Worm (Caenorhabditis elegans) whole organism, L2 larva: ENCODE results near the gene nceh-1.

Source experiments
- C34F6.9 ChIP-seq: fragments of 150-350 bp; optimal IDR thresholded peaks from 2 replicates; lab custom pipeline; 2014; ENCODE audit warnings: missing biosample characterization, missing genetic modification characterization
- F13H6.1 ChIP-seq: sonication (generic microtip); optimal IDR thresholded peaks from 2 replicates; lab custom pipeline; 2016; ENCODE audit warnings: missing genetic modification characterization, missing compliant biosample characterization
- R02D3.7 ChIP-seq: fragments of 150-350 bp; optimal IDR thresholded peaks from 2 replicates; lab custom pipeline; 2014; ENCODE audit warnings: missing biosample characterization, missing genetic modification characterization
- Y55F3AM.14 ChIP-seq: fragments of 200-800 bp; sonication (Bioruptor generic); optimal IDR thresholded peaks from 2 replicates; lab custom pipeline; 2018; ENCODE audit warnings: mild to moderate bottlenecking, missing genetic modification characterization, missing compliant biosample characterization
- alr-1 ChIP-seq: fragments of 150-350 bp; optimal IDR thresholded peaks from 2 replicates; lab custom pipeline; 2014; ENCODE audit warnings: missing biosample characterization, missing genetic modification characterization
- aly-2 ChIP-seq: fragments of 150-350 bp; optimal IDR thresholded peaks from 2 replicates; lab custom pipeline; 2014; ENCODE audit warnings: missing biosample characterization, missing genetic modification characterization
- ama-1 ChIP-seq: fragments of 150-350 bp; optimal IDR thresholded peaks from 2 replicates; lab custom pipeline; 2018; ENCODE audit warnings: inconsistent platforms
- ceh-82 ChIP-seq: fragments of 150-350 bp; optimal IDR thresholded peaks from 2 replicates; lab custom pipeline; 2014; ENCODE audit warnings: missing biosample characterization, missing genetic modification characterization
- crh-2 ChIP-seq: sonication (generic microtip); optimal IDR thresholded peaks from 2 replicates; lab custom pipeline; 2017; ENCODE audit warnings: missing biosample characterization, missing genetic modification characterization
- egl-27 ChIP-seq: sonication (generic microtip); optimal IDR thresholded peaks from 3 replicates; lab custom pipeline; 2017; ENCODE audit warnings: missing biosample characterization, missing genetic modification reagents, missing genetic modification characterization
- elt-1 ChIP-seq: fragments of 150-350 bp; optimal IDR thresholded peaks from 2 replicates; lab custom pipeline; 2014; ENCODE audit warnings: missing biosample characterization, missing genetic modification characterization
- elt-3 ChIP-seq: sonication (generic microtip); optimal IDR thresholded peaks from 2 replicates; lab custom pipeline; 2017; ENCODE audit warnings: missing biosample characterization, missing genetic modification characterization
- fos-1 ChIP-seq: fragments of 150-350 bp; optimal IDR thresholded peaks from 2 replicates; lab custom pipeline; 2014; ENCODE audit warnings: missing biosample characterization, missing genetic modification characterization
- gmeb-1 ChIP-seq: fragments of 150-350 bp; optimal IDR thresholded peaks from 2 replicates; lab custom pipeline; 2014; ENCODE audit warnings: missing biosample characterization, missing genetic modification characterization
- lin-11 ChIP-seq: fragments of 150-350 bp; sonication (generic microtip); optimal IDR thresholded peaks from 2 replicates; lab custom pipeline; 2014; ENCODE audit warnings: missing biosample characterization, missing genetic modification characterization, inconsistent platforms, mixed read lengths
- lin-13 ChIP-seq: fragments of 150-350 bp; optimal IDR thresholded peaks from 2 replicates; lab custom pipeline; 2014; ENCODE audit warnings: missing biosample characterization, missing genetic modification reagents, missing genetic modification characterization
- lsy-2 ChIP-seq, 2 experiments: fragments of 150-350 bp in 1 of 2; sonication (generic microtip) in 1 of 2; optimal IDR thresholded peaks; 2 replicates each; lab custom pipeline; 2014 to 2017; ENCODE audit warnings: missing biosample characterization in 2 of 2, missing genetic modification characterization in 2 of 2
- mbf-1 ChIP-seq: sonication (generic microtip); optimal IDR thresholded peaks from 2 replicates; lab custom pipeline; 2017; ENCODE audit warnings: missing biosample characterization, missing genetic modification characterization
- mdl-1 ChIP-seq, 2 experiments: fragments of 150-350 bp in 1 of 2; sonication (generic microtip) in 1 of 2; optimal IDR thresholded peaks; 2 replicates each; lab custom pipeline; 2017; ENCODE audit warnings: missing biosample characterization in 2 of 2, missing genetic modification characterization in 2 of 2
- nhr-21 ChIP-seq: fragments of 150-350 bp; optimal IDR thresholded peaks from 2 replicates; lab custom pipeline; 2014; ENCODE audit warnings: missing biosample characterization, missing genetic modification characterization
- nhr-25 ChIP-seq: fragments of 150-350 bp; sonication (generic microtip); optimal IDR thresholded peaks from 3 replicates; lab custom pipeline; 2014; ENCODE audit warnings: missing biosample characterization, missing genetic modification characterization
- sem-4 ChIP-seq: fragments of 150-350 bp; optimal IDR thresholded peaks from 2 replicates; lab custom pipeline; 2014; ENCODE audit warnings: missing biosample characterization, missing genetic modification reagents, missing genetic modification characterization
- skn-1 ChIP-seq: sonication (generic microtip); optimal IDR thresholded peaks from 2 replicates; lab custom pipeline; 2017; ENCODE audit warnings: missing biosample characterization, missing genetic modification characterization
- sma-3 ChIP-seq: sonication (generic microtip); optimal IDR thresholded peaks from 2 replicates; lab custom pipeline; 2016; ENCODE audit warnings: missing genetic modification reagents, missing genetic modification characterization, missing compliant biosample characterization
- snpc-4 ChIP-seq: fragments of 150-350 bp; optimal IDR thresholded peaks from 2 replicates; lab custom pipeline; 2014; ENCODE audit warnings: missing biosample characterization, missing genetic modification characterization
- unc-55 ChIP-seq: fragments of 150-350 bp; sonication (generic microtip); optimal IDR thresholded peaks from 3 replicates; lab custom pipeline; 2014; ENCODE audit warnings: missing biosample characterization, missing genetic modification reagents, missing genetic modification characterization
- unc-62 ChIP-seq: fragments of 150-350 bp; optimal IDR thresholded peaks from 2 replicates; lab custom pipeline; 2014; ENCODE audit warnings: missing biosample characterization, missing genetic modification reagents, missing genetic modification characterization
- ztf-1 ChIP-seq: fragments of 200-800 bp; sonication (Bioruptor generic); conservative IDR thresholded peaks from 2 replicates; pipeline ENCODE4 v1.3.6; 2022; ENCODE audit warnings: missing genetic modification characterization, missing compliant biosample characterization
- ztf-11 ChIP-seq: sonication (generic microtip); optimal IDR thresholded peaks from 2 replicates; lab custom pipeline; 2017; ENCODE audit warnings: missing biosample characterization, missing genetic modification characterization

nceh-1 gene

DNA sequence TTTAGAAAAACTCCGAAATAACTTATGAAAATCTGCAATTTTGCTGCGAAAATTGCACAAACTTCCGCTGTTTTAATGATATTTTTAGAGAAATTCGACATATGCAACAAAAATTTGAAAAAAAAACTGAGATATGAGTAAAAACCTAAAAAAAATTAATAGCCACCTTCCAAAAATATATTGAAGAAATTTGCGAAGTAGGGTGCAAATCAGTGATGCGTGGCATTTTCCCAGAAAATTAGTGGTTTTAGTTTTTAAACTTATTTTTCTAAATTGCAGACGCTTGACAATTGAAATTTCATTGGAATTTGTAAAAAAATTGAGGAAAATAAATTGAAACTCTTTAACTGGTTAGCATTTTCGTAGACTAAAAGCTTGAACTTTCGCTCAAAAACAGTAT lies 21.6 kb downstream of the nceh-1 start, which contains the start of gene C25F9.13:
Gene C25F9.13 (minus strand): TSS at position 101 of the 400 bp plus-strand sequence.
- no peak for TF ChIP-seq lin-13
- no peak for TF ChIP-seq Y55F3AM.14 (GFP tag; lab: Kevin White, UChicago)
- no peak for TF ChIP-seq sem-4 (tag; lab: Kevin White, UChicago)

DNA sequence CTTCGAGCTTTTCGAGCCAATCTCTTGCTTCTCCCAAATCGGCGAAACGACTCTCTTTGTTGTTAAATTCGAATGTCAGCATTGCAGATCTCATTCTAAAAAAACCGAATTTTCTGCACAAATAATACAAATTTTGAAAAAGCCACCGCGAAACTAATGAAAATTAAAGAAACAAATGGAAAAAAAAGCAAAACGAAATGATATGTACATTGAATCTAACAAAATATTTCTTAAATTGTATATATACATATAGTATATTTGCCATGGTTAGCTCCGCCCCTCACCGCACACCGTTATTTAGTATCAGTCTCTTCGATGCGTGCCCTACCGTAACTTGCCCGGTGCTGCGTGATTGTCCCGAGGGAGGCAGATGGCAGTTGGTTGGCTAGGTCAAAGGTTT lies 23.4 kb downstream of the nceh-1 start, which contains the start of gene srw-86:
Gene srw-86 (minus strand): TSS at position 101 of the 400 bp plus-strand sequence.
- TF ChIP-seq sem-4 (tag; lab: Kevin White, UChicago), result no peak
- TF ChIP-seq ceh-82, result no peak
- no peak for TF ChIP-seq ama-1 (lab: Kevin White, UChicago)
- TF ChIP-seq elt-1 (tag; lab: Kevin White, UChicago), result no peak
- TF ChIP-seq snpc-4 (tag; lab: Kevin White, UChicago), result no peak
- TF ChIP-seq ztf-11 (tag; lab: Kevin White, UChicago), result no peak
- no peak for TF ChIP-seq aly-2 (tag; lab: Kevin White, UChicago)
- TF ChIP-seq alr-1 (tag; lab: Kevin White, UChicago), result no peak
- no peak for TF ChIP-seq nhr-21 (tag; lab: Kevin White, UChicago)
- TF ChIP-seq elt-3 (tag; lab: Kevin White, UChicago), result no peak
- TF ChIP-seq ztf-1 (GFP tag; lab: Robert Waterston, UW), result no peak
- no peak for TF ChIP-seq crh-2 (tag; lab: Kevin White, UChicago)
- TF ChIP-seq F13H6.1 (tag; lab: Kevin White, UChicago), result no peak
- TF ChIP-seq lsy-2 (tag; optimal IDR thresholded peaks at IDR 0.05; lab: Kevin White, UChicago), result no peak
- TF ChIP-seq egl-27, result no peak
- TF ChIP-seq, all 48 proteins: peak for 0

DNA sequence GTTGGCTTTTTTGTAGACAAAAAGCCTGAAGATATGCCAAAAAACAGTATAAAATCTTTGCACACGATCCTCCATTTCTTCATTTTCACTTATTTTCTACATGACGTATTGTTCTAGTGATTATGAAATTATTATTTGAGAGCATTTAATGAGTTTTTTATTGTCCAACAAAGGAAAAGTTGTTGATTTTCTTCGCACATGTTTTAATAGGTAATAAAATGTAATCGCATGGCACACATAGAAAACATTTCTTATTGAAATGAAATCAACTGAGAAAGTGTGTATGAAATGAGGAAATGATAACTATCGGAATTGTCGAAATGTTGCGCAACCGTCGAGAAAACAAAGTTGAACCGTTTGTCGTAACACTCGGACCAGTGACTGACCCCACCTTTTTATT lies 24.2 kb downstream of the nceh-1 start:
- TF ChIP-seq fos-1 (peak; percentile 11), lsy-2 (tag; optimal IDR thresholded peaks at IDR 0.05; lab: Kevin White, UChicago) (no peak)

DNA sequence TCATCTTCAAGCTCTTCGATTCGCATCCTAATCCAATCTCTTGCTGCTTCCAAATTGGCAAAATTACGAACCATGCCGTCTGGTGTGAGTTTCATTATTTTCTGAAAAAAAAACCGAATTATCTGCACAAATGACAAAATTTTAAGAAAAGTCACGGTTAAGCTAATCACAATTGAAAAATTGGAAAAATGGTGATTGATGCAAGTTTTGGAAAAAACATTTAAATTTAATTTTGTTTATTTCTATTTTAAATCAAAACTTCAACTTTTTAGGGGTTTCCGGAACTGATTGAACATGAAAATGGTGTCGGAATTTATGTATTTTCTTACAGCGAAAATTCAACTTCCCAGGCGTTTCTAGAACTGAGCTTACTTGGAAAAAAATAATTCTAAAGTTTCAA lies 25.6 kb downstream of the nceh-1 start, which contains the start of gene C25F9.12:
Gene C25F9.12 (minus strand): TSS at position 101 of the 400 bp plus-strand sequence.
- TF ChIP-seq R02D3.7 (tag; lab: Kevin White, UChicago) (no peak), snpc-4 (tag; lab: Kevin White, UChicago) (no peak), ztf-11 (tag; lab: Kevin White, UChicago) (no peak), lin-11 (no peak)
- TF ChIP-seq, all 48 proteins: peak for 0

DNA sequence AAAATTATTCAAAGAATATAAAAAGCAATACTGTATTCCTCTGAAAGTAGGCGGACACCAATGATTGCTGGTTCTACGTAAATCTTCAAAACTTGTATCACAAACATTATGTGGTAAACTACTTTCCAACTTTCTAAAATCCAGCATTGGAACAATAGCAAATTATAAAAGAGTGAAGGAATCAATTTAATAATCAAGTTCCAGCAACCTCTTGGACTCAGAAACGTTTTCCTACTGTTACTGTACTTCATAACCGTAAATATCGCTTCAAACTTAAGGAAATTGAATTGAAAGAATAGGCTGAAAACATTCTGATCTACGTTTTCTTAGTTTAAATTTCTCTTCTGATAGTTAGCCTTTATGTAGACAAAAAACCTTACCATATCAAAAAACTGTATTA lies 26.4 kb downstream of the nceh-1 start:
- TF ChIP-seq C34F6.9 (tag; lab: Kevin White, UChicago) (no peak), lin-11 (no peak), fos-1 (no peak), elt-3 (tag; lab: Kevin White, UChicago) (no peak), nhr-25 (no peak), alr-1 (tag; lab: Kevin White, UChicago) (no peak), lsy-2 (tag; optimal IDR thresholded peaks at IDR 0.05; lab: Kevin White, UChicago) (no peak), unc-55 (GFP tag; lab: Kevin White, UChicago) (no peak), F13H6.1 (tag; lab: Kevin White, UChicago) (no peak), Y55F3AM.14 (GFP tag; lab: Kevin White, UChicago) (no peak), unc-62 (GFP tag; lab: Kevin White, UChicago) (no peak), R02D3.7 (tag; lab: Kevin White, UChicago) (no peak), mbf-1 (tag; lab: Kevin White, UChicago) (no peak), egl-27 (no peak), elt-1 (tag; lab: Kevin White, UChicago) (no peak), mdl-1 (tag; optimal IDR thresholded peaks at IDR 0.05; lab: Kevin White, UChicago) (no peak), skn-1 (no peak), ceh-82 (no peak), sma-3 (GFP tag; lab: Kevin White, UChicago) (no peak)

DNA sequence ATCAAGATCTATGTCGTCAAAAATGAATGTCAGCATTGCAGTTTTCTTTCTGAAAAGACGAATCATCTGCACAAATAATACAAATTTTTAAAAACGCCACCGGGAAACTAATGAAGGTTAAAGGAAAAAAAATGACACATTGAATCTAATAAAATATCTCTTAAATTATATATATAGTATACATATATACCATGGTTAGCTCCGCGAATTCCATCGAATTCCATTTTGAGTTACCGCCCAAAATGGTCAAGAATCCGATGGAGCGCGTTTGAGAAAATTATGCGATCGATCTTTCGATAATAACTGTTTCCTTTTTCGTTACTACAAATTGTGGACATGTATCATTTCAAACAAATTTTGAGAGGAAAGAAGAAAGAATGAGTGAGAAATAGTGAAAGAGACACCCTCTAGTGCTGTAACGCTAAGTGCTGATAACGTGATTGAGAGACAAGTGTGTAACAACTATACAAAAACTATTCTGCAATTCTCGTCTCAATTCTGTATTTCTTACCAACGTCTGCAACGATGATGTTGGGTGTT lies 28.1 kb downstream of the nceh-1 start, which contains the start of the genes C25F9.6 and C25F9.10:
Gene C25F9.6 (minus strand): TSS at position 51 of the 540 bp plus-strand sequence.
Gene C25F9.10 (plus strand): TSS at position 454 of the 540 bp plus-strand sequence.
- TF ChIP-seq gmeb-1 (peak; percentile 42), fos-1 (peak; percentile 63), Y55F3AM.14 (GFP tag; lab: Kevin White, UChicago) (no peak), crh-2 (tag; lab: Kevin White, UChicago) (no peak)
